Fruit fly (Drosophila melanogaster) whole organism, embryonic: ENCODE results near the gene Crz.

Source experiments
- Atf3 ChIP-seq: fragments of 200-800 bp; sonication (Bioruptor generic); optimal IDR thresholded peaks from 3 replicates; lab custom pipeline; 2016; ENCODE audit warnings: missing biosample characterization, missing genetic modification characterization
- Awh ChIP-seq: fragments of 200-800 bp; sonication (Bioruptor generic); IDR thresholded peaks from 2 replicates; pipeline ENCODE4, ENCODE4 v1.3.6; 2022; ENCODE audit warnings: missing biosample characterization, missing genetic modification characterization
- C15 ChIP-seq: fragments of 200-800 bp; sonication (Bioruptor generic); IDR thresholded peaks from 3 replicates; pipeline ENCODE4 v1.3.6; 2022; ENCODE audit warnings: missing biosample characterization, missing genetic modification characterization
- CG10959 ChIP-seq: fragments of 200-800 bp; sonication (Bioruptor generic); IDR thresholded peaks from 2 replicates; pipeline ENCODE4 v1.3.6; 2022; ENCODE audit warnings: missing biosample characterization, missing genetic modification characterization
- CG10979 ChIP-seq: fragments of 200-800 bp; sonication (Bioruptor generic); optimal IDR thresholded peaks from 2 replicates; lab custom pipeline; 2018; ENCODE audit warnings: missing biosample characterization, mild to moderate bottlenecking, missing genetic modification characterization, moderate library complexity
- CG12155 ChIP-seq: fragments of 200-800 bp; sonication (Bioruptor generic); optimal IDR thresholded peaks from 3 replicates; lab custom pipeline; 2016; ENCODE audit warnings: missing biosample characterization, missing genetic modification characterization
- CG12219 ChIP-seq: fragments of 200-800 bp; sonication (Bioruptor generic); optimal IDR thresholded peaks from 3 replicates; lab custom pipeline; 2018; ENCODE audit warnings: missing biosample characterization, mild to moderate bottlenecking, missing genetic modification characterization
- CG12236 ChIP-seq: fragments of 200-800 bp; sonication (Bioruptor generic); optimal IDR thresholded peaks from 2 replicates; lab custom pipeline; 2016; ENCODE audit warnings: missing biosample characterization, missing genetic modification characterization
- CG13287 ChIP-seq: fragments of 200-800 bp; sonication (Bioruptor generic); IDR thresholded peaks from 2 replicates; pipeline ENCODE4 v1.3.6; 2022; ENCODE audit warnings: missing biosample characterization, missing genetic modification characterization; ENCODE audit not compliant: partially characterized antibody
- CG13775 ChIP-seq: fragments of 200-800 bp; sonication (Bioruptor generic); optimal IDR thresholded peaks from 3 replicates; lab custom pipeline; 2017; ENCODE audit warnings: missing biosample characterization, mild to moderate bottlenecking, missing genetic modification characterization
- CG16813 ChIP-seq: fragments of 200-800 bp; sonication (Bioruptor generic); IDR thresholded peaks from 3 replicates; pipeline ENCODE4 v1.3.6; 2022; ENCODE audit warnings: missing biosample characterization, missing genetic modification characterization; ENCODE audit not compliant: partially characterized antibody
- CG17612 ChIP-seq: fragments of 200-800 bp; sonication (Bioruptor generic); IDR thresholded peaks from 2 replicates; pipeline ENCODE4 v1.3.6; 2022; ENCODE audit warnings: missing biosample characterization, missing genetic modification characterization
- CG18476 ChIP-seq: fragments of 200-800 bp; sonication (Bioruptor generic); optimal IDR thresholded peaks from 2 replicates; lab custom pipeline; 2016; ENCODE audit warnings: missing biosample characterization, mild to moderate bottlenecking, missing genetic modification characterization
- CG2116 ChIP-seq: fragments of 200-800 bp; sonication (Bioruptor generic); optimal IDR thresholded peaks from 3 replicates; lab custom pipeline; 2018; ENCODE audit warnings: missing biosample characterization, mild to moderate bottlenecking, missing genetic modification characterization
- CG30403 ChIP-seq: fragments of 200-800 bp; sonication (Bioruptor generic); optimal IDR thresholded peaks from 3 replicates; lab custom pipeline; 2016; ENCODE audit warnings: missing biosample characterization, missing genetic modification characterization
- CG31388 ChIP-seq: fragments of 200-800 bp; sonication (Bioruptor generic); optimal IDR thresholded peaks from 2 replicates; lab custom pipeline; 2016; ENCODE audit warnings: missing biosample characterization, missing genetic modification characterization
- CG34224 ChIP-seq: fragments of 200-800 bp; sonication (Bioruptor generic); IDR thresholded peaks from 3 replicates; pipeline ENCODE4 v1.3.6; 2022; ENCODE audit warnings: missing biosample characterization, missing genetic modification characterization; ENCODE audit not compliant: partially characterized antibody
- CG3847 ChIP-seq: fragments of 200-800 bp; sonication (Bioruptor generic); IDR thresholded peaks from 2 replicates; pipeline ENCODE4 v1.3.6; 2022; ENCODE audit warnings: missing biosample characterization, missing genetic modification characterization
- CG6689 ChIP-seq: fragments of 200-800 bp; sonication (Bioruptor generic); IDR thresholded peaks from 2 replicates; pipeline ENCODE4 v1.3.6; 2022; ENCODE audit warnings: missing biosample characterization, missing genetic modification characterization
- CG8359 ChIP-seq: fragments of 200-800 bp; sonication (Bioruptor generic); optimal IDR thresholded peaks from 2 replicates; lab custom pipeline; 2017; ENCODE audit warnings: missing biosample characterization, mild to moderate bottlenecking, missing genetic modification characterization, borderline replicate concordance
- CkIIα-i1 ChIP-seq: fragments of 200-800 bp; sonication (Bioruptor generic); IDR thresholded peaks from 2 replicates; pipeline ENCODE4 v1.3.6; 2022; ENCODE audit warnings: missing biosample characterization, missing genetic modification characterization
- Dad ChIP-seq: fragments of 200-800 bp; sonication (Bioruptor generic); optimal IDR thresholded peaks from 3 replicates; lab custom pipeline; 2016; ENCODE audit warnings: missing biosample characterization, missing genetic modification characterization
- Doc2 ChIP-seq: fragments of 200-800 bp; sonication (Bioruptor generic); IDR thresholded peaks from 2 replicates; pipeline ENCODE4 v1.3.6; 2022; ENCODE audit warnings: missing biosample characterization, missing genetic modification characterization
- Eip74EF ChIP-seq, 2 experiments: fragments of 200-800 bp in 1 of 2; fragments of >200 bp in 1 of 2; sonication (Bioruptor generic) in 1 of 2; optimal IDR thresholded peaks; 2 replicates each; lab custom pipeline; 2017 to 2019; ENCODE audit warnings: missing biosample characterization in 2 of 2, missing genetic modification characterization in 2 of 2, mild to moderate bottlenecking in 1 of 2, moderate library complexity in 1 of 2
- Fer1 ChIP-seq: fragments of 200-800 bp; sonication (Bioruptor generic); optimal IDR thresholded peaks from 2 replicates; lab custom pipeline; 2017; ENCODE audit warnings: missing biosample characterization, mild to moderate bottlenecking, missing genetic modification characterization
- Fer2 ChIP-seq: fragments of 200-800 bp; sonication (Bioruptor generic); optimal IDR thresholded peaks from 2 replicates; lab custom pipeline; 2018; ENCODE audit warnings: missing biosample characterization, mild to moderate bottlenecking, missing genetic modification characterization, moderate library complexity
- Gsc ChIP-seq: fragments of 200-800 bp; sonication (Bioruptor generic); IDR thresholded peaks from 2 replicates; pipeline ENCODE4 v1.3.6; 2022; ENCODE audit warnings: missing biosample characterization, missing genetic modification characterization
- MESR4 ChIP-seq: fragments of 200-800 bp; sonication (Bioruptor generic); optimal IDR thresholded peaks from 2 replicates; lab custom pipeline; 2018; ENCODE audit warnings: missing biosample characterization, mild to moderate bottlenecking, missing genetic modification characterization, moderate library complexity
- NC2β ChIP-seq: fragments of 200-800 bp; sonication (Bioruptor generic); optimal IDR thresholded peaks from 2 replicates; lab custom pipeline; 2016; ENCODE audit warnings: missing biosample characterization, missing genetic modification characterization
- Pdp1 ChIP-seq, 2 experiments: fragments of 200-800 bp; sonication (Bioruptor generic); optimal IDR thresholded peaks; 3 replicates each; lab custom pipeline; 2016; ENCODE audit warnings: missing biosample characterization in 2 of 2, missing genetic modification characterization in 2 of 2, mild to moderate bottlenecking in 1 of 2, moderate library complexity in 1 of 2
- YL-1 ChIP-seq: fragments of 200-800 bp; sonication (Bioruptor generic); optimal IDR thresholded peaks from 3 replicates; lab custom pipeline; 2017; ENCODE audit warnings: missing biosample characterization, mild to moderate bottlenecking, missing genetic modification characterization
- chinmo ChIP-seq: fragments of 200-800 bp; sonication (Bioruptor generic); IDR thresholded peaks from 4 replicates; pipeline ENCODE4 v1.3.6; 2022; ENCODE audit warnings: missing biosample characterization, missing genetic modification characterization; ENCODE audit not compliant: partially characterized antibody
- dpn ChIP-seq, 2 experiments: fragments of 200-800 bp; sonication (Bioruptor generic); optimal IDR thresholded peaks; 3 replicates each; lab custom pipeline; 2016; ENCODE audit warnings: missing biosample characterization in 2 of 2, missing genetic modification characterization in 2 of 2
- ewg ChIP-seq: fragments of 200-800 bp; sonication (Bioruptor generic); optimal IDR thresholded peaks from 3 replicates; lab custom pipeline; 2017; ENCODE audit warnings: mild to moderate bottlenecking, missing biosample characterization, missing genetic modification reagents, missing genetic modification characterization
- fd102C ChIP-seq: fragments of 200-800 bp; sonication (Bioruptor generic); optimal IDR thresholded peaks from 2 replicates; lab custom pipeline; 2018; ENCODE audit warnings: missing biosample characterization, mild to moderate bottlenecking, missing genetic modification characterization, moderate library complexity
- fru ChIP-seq: fragments of >200 bp; optimal IDR thresholded peaks from 2 replicates; lab custom pipeline; 2017
- ham ChIP-seq: fragments of 200-800 bp; sonication (Bioruptor generic); IDR thresholded peaks from 2 replicates; pipeline ENCODE4 v1.3.6; 2022; ENCODE audit warnings: missing biosample characterization, missing genetic modification characterization
- lbe ChIP-seq: fragments of 200-800 bp; sonication (Bioruptor generic); optimal IDR thresholded peaks from 2 replicates; lab custom pipeline; 2016; ENCODE audit warnings: missing biosample characterization, mild to moderate bottlenecking, missing genetic modification characterization
- nerfin-1 ChIP-seq: fragments of 200-800 bp; sonication (Bioruptor generic); optimal IDR thresholded peaks from 3 replicates; lab custom pipeline; 2019; ENCODE audit warnings: missing biosample characterization, mild to moderate bottlenecking, missing genetic modification characterization, moderate library complexity
- nmo ChIP-seq: fragments of 200-800 bp; sonication (Bioruptor generic); optimal IDR thresholded peaks from 2 replicates; lab custom pipeline; 2018; ENCODE audit warnings: missing biosample characterization, mild to moderate bottlenecking, missing genetic modification characterization, moderate library complexity
- org-1 ChIP-seq: fragments of 200-800 bp; sonication (Bioruptor generic); optimal IDR thresholded peaks from 2 replicates; lab custom pipeline; 2017; ENCODE audit warnings: missing biosample characterization, missing genetic modification characterization
- pnt ChIP-seq: fragments of 200-800 bp; sonication (Bioruptor generic); optimal IDR thresholded peaks from 3 replicates; lab custom pipeline; 2016; ENCODE audit warnings: missing biosample characterization, missing genetic modification characterization
- seq ChIP-seq: fragments of 200-800 bp; sonication (Bioruptor generic); IDR thresholded peaks from 2 replicates; pipeline ENCODE4 v1.3.6; 2022; ENCODE audit warnings: missing biosample characterization, missing genetic modification characterization
- tio ChIP-seq: fragments of 200-800 bp; sonication (Bioruptor generic); optimal IDR thresholded peaks from 2 replicates; lab custom pipeline; 2017; ENCODE audit warnings: missing biosample characterization, missing genetic modification characterization, inconsistent platforms
- trem ChIP-seq: fragments of 200-800 bp; optimal IDR thresholded peaks from 3 replicates; lab custom pipeline; 2019; ENCODE audit warnings: missing biosample characterization, mild to moderate bottlenecking, missing genetic modification characterization, moderate library complexity
- ttk ChIP-seq: fragments of 200-800 bp; sonication (Bioruptor generic); IDR thresholded peaks from 2 replicates; pipeline ENCODE4 v2.1.2; 2022; ENCODE audit warnings: missing biosample characterization, missing genetic modification characterization
- vvl ChIP-seq: fragments of 200-800 bp; sonication (Bioruptor generic); IDR thresholded peaks from 2 replicates; pipeline ENCODE4 v1.3.6; 2022; ENCODE audit warnings: missing biosample characterization, missing genetic modification characterization
- zen ChIP-seq: fragments of 200-800 bp; sonication (Bioruptor generic); optimal IDR thresholded peaks from 3 replicates; lab custom pipeline; 2018; ENCODE audit warnings: missing biosample characterization, mild to moderate bottlenecking, missing genetic modification characterization, moderate library complexity
- zf30C ChIP-seq: fragments of 200-800 bp; sonication (Bioruptor generic); optimal IDR thresholded peaks from 3 replicates; lab custom pipeline; 2018; ENCODE audit warnings: missing biosample characterization, mild to moderate bottlenecking, missing genetic modification characterization

Crz gene

DNA sequence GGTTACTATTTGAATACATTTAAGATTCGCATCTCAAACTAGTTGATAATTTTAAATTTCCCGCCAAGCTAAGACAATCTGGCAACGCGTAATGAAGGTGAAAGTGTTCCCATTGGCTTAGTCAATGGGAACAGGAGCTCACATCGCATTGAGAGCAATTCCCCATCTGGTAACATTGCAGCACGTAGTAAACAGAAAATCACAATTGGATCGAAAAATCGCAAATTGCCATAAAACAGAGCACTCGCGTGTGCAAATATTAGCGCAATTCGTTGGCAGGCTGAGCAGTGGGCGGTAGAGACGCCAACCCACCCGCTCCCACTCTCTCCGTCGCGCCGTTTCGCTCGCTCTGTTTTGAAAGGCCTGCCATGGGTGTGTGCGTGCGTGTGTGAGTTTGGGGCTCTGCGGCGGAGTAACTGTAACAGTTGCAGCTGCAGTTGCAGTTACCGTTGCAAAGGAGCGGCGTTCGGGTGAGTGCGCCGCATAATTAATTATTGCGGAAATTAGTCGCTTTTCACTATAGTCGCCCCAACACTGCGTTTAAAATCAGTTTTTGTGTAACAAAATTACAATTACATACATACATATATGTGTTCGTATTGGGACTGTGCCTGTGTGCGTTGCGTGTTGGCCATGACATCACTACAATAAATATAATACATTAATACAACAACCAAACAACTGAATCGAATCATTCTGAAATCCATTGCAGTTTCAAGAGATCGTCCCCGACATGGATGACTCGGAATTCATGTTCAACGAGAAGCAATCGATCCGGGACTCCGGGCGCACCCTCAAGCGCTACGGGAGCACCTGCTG is 16.4 kb upstream of the Crz start (continued):
- TF ChIP-seq Doc2 (GFP tag; lab: Robert Waterston, UW) (no peak), CG16813 (GFP tag; lab: Robert Waterston, UW) (0 out of 3 replicates have a peak, but pooled peaks have one; percentile 10), vvl (GFP tag; lab: Robert Waterston, UW) (no peak), org-1 (GFP tag; lab: Kevin White, UChicago) (no peak), chinmo (GFP tag; lab: Robert Waterston, UW) (0 out of 4 replicates have a peak, but pooled peaks have one; percentile 60), Fer1 (no peak), Eip74EF (GFP tag; optimal IDR thresholded peaks at IDR 0.05; lab: Kevin White, UChicago) (no peak), nerfin-1 (tag; lab: Kevin White, UChicago) (peak; percentile 31), C15 (GFP tag; lab: Robert Waterston, UW) (no peak), CG17612 (no peak), Fer2 (tag; lab: Kevin White, UChicago) (no peak), CG30403 (GFP tag; lab: Kevin White, UChicago) (no peak), YL-1 (GFP tag; lab: Kevin White, UChicago) (peak; percentile 41), Awh (GFP tag; lab: Robert Waterston, UW) (no peak), Pdp1 (GFP tag; optimal IDR thresholded peaks at IDR 0.05; lab: Kevin White, UChicago) (no peak), nmo (GFP tag; lab: Kevin White, UChicago) (no peak), CG10979 (tag; lab: Kevin White, UChicago) (peak; percentile 3), ham (GFP tag; lab: Robert Waterston, UW) (no peak), seq (no peak), CkIIα-i1 (no peak), ewg (no peak), pnt (GFP tag; lab: Kevin White, UChicago) (no peak), Dad (no peak), zf30C (no peak), trem (tag; lab: Kevin White, UChicago) (peak; percentile 68), fru (lab: Kevin White, UChicago) (no peak), CG34224 (no peak), ttk (GFP tag; lab: Robert Waterston, UW) (no peak), CG10959 (GFP tag; lab: Robert Waterston, UW) (no peak), CG2116 (peak; percentile 31), zen (no peak), Gsc (GFP tag; lab: Robert Waterston, UW) (no peak), CG8359 (GFP tag; lab: Kevin White, UChicago) (no peak), fd102C (GFP tag; lab: Kevin White, UChicago) (no peak), CG18476 (GFP tag; lab: Kevin White, UChicago) (no peak), NC2β (GFP tag; lab: Kevin White, UChicago) (no peak), CG13775 (GFP tag; lab: Kevin White, UChicago) (no peak), MESR4 (GFP tag; lab: Kevin White, UChicago) (peak; percentile 83), CG13287 (0 out of 2 replicates have a peak, but pooled peaks have one; percentile 23), CG6689 (GFP tag; lab: Robert Waterston, UW) (no peak), Atf3 (GFP tag; lab: Kevin White, UChicago) (no peak), CG12236 (no peak), CG31388 (no peak), CG12155 (GFP tag; lab: Kevin White, UChicago) (no peak), lbe (no peak), dpn (GFP tag; optimal IDR thresholded peaks at IDR 0.05; lab: Kevin White, UChicago) (no peak), tio (GFP tag; lab: Kevin White, UChicago) (no peak), CG3847 (GFP tag; lab: Robert Waterston, UW) (no peak), CG12219 (GFP tag; lab: Kevin White, UChicago) (no peak)
